Worm (Caenorhabditis elegans): ENCODE measurements around the gene cpsf-2.
A peak's percentile ranks its signal among the peaks of the same experiment; 100 is the strongest.

cpsf-2 gene

ce11 chrV:7186599-7186998, 7.6 kb downstream of the cpsf-2 start:
- TF ChIP-seq spr-3 (GFP tag; optimal IDR thresholded peaks at IDR 0.05) = no peak
- no peak for TF ChIP-seq daf-16 (GFP tag; optimal IDR thresholded peaks at IDR 0.05)
- peak; percentile 37 for TF ChIP-seq daf-16 (tag; optimal IDR thresholded peaks at IDR 0.05)
- TF ChIP-seq ZK337.2 (GFP tag; IDR thresholded peaks at IDR 0.05) = no peak
- no peak for TF ChIP-seq zip-11 (GFP tag; IDR thresholded peaks at IDR 0.05)
- no peak for TF ChIP-seq dmd-8 (GFP tag; IDR thresholded peaks at IDR 0.05)
- TF ChIP-seq rbr-2 (tag; optimal IDR thresholded peaks at IDR 0.05) = no peak
- no peak for TF ChIP-seq dpl-1 (GFP tag; optimal IDR thresholded peaks at IDR 0.05)
- no peak for TF ChIP-seq R02D3.7 (tag; optimal IDR thresholded peaks at IDR 0.05)
- TF ChIP-seq gei-8 (GFP tag; optimal IDR thresholded peaks at IDR 0.05) = no peak
- TF ChIP-seq nhr-28 (tag; optimal IDR thresholded peaks at IDR 0.05) = peak; percentile 75
- TF ChIP-seq hlh-11 (tag; optimal IDR thresholded peaks at IDR 0.05) = peak; percentile 52
- TF ChIP-seq attf-4 (tag; optimal IDR thresholded peaks at IDR 0.05) = no peak
- TF ChIP-seq cey-2 (tag; optimal IDR thresholded peaks at IDR 0.05; ENCODE audit: borderline replicate concordance, insufficient read depth) = no peak
- peak; percentile 69 for TF ChIP-seq pqm-1 (tag; optimal IDR thresholded peaks at IDR 0.05)
- peak; percentile 69 for TF ChIP-seq dmd-6 (GFP tag; IDR thresholded peaks at IDR 0.05)
- no peak for TF ChIP-seq T20F7.1 (GFP tag; optimal IDR thresholded peaks at IDR 0.05)
- no peak for TF ChIP-seq ama-1 (optimal IDR thresholded peaks at IDR 0.05)
- TF ChIP-seq T26A8.4 (GFP tag; IDR thresholded peaks at IDR 0.05) = no peak
- TF ChIP-seq nhr-42 (GFP tag; IDR thresholded peaks at IDR 0.05) = no peak
- TF ChIP-seq dve-1 (tag; optimal IDR thresholded peaks at IDR 0.05; ENCODE audit: insufficient read depth) = peak; percentile 25
- peak; percentile 75; the same call in 1 of the 2 replicates for TF ChIP-seq lin-1 (GFP tag; IDR thresholded peaks at IDR 0.05)
- TF ChIP-seq egl-43 (GFP tag; IDR thresholded peaks at IDR 0.05) = no peak
- no peak for TF ChIP-seq mxl-3 (GFP tag; optimal IDR thresholded peaks at IDR 0.05)
- TF ChIP-seq arid-1 (GFP tag; conservative IDR thresholded peaks at IDR 0.05) = no peak
- TF ChIP-seq nhr-10 (tag; optimal IDR thresholded peaks at IDR 0.05) = no peak
- no peak for TF ChIP-seq vab-7 (GFP tag; IDR thresholded peaks at IDR 0.05)
- TF ChIP-seq zfp-2 (tag; optimal IDR thresholded peaks at IDR 0.05) = no peak
- TF ChIP-seq nhr-77 (tag; optimal IDR thresholded peaks at IDR 0.05) = peak; percentile 49
- no peak for TF ChIP-seq lin-39 (tag; optimal IDR thresholded peaks at IDR 0.05)
- no peak for TF ChIP-seq madf-5 (GFP tag; IDR thresholded peaks at IDR 0.05)
- no peak for TF ChIP-seq zag-1 (tag; optimal IDR thresholded peaks at IDR 0.05)
- TF ChIP-seq ceh-32 (tag; optimal IDR thresholded peaks at IDR 0.05; ENCODE audit: poor library complexity) = no peak
- no peak for TF ChIP-seq nhr-102 (tag; optimal IDR thresholded peaks at IDR 0.05)
- no peak for TF ChIP-seq sdz-12 (GFP tag; optimal IDR thresholded peaks at IDR 0.05)
- no peak for TF ChIP-seq fos-1 (tag; optimal IDR thresholded peaks at IDR 0.05)
- no peak for TF ChIP-seq Y75B8A.6 (GFP tag; IDR thresholded peaks at IDR 0.05)
- TF ChIP-seq snpc-1.2 (GFP tag; IDR thresholded peaks at IDR 0.05) = no peak
- TF ChIP-seq nhr-48 (tag; optimal IDR thresholded peaks at IDR 0.05) = no peak
- no peak for TF ChIP-seq hlh-30 (tag; optimal IDR thresholded peaks at IDR 0.05; ENCODE audit: insufficient read depth)
- TF ChIP-seq Y105C5A.15 (GFP tag; IDR thresholded peaks at IDR 0.05) = no peak
- no peak for TF ChIP-seq skn-1 (tag; optimal IDR thresholded peaks at IDR 0.05)
- TF ChIP-seq nhr-111 (GFP tag; optimal IDR thresholded peaks at IDR 0.05) = no peak
- TF ChIP-seq lin-15B (tag; optimal IDR thresholded peaks at IDR 0.05) = no peak
- TF ChIP-seq dmd-9 (GFP tag; IDR thresholded peaks at IDR 0.05) = no peak
- no peak for TF ChIP-seq unc-62 (GFP tag; optimal IDR thresholded peaks at IDR 0.05 in 1 of 2)
- TF ChIP-seq unc-62 (tag; optimal IDR thresholded peaks at IDR 0.05) = no peak
- TF ChIP-seq nhr-237 (tag; optimal IDR thresholded peaks at IDR 0.05) = no peak
- TF ChIP-seq hmg-1.1 (GFP tag; IDR thresholded peaks at IDR 0.05) = no peak
- TF ChIP-seq nhr-41 (GFP tag; IDR thresholded peaks at IDR 0.05) = no peak
- TF ChIP-seq ces-1 (GFP tag; optimal IDR thresholded peaks at IDR 0.05) = no peak
